Fruit fly (Drosophila melanogaster) ovary, adult (tissue): ENCODE measurements around the gene ND-ACP.
A peak's percentile ranks its signal among the peaks of the same experiment; 100 is the strongest.

Source experiments
- CG17801 ChIP-seq: fragments of 200-800 bp; optimal IDR thresholded peaks from 2 replicates; lab custom pipeline; 2019; ENCODE audit warnings: missing biosample characterization, mild to moderate bottlenecking, missing genetic modification characterization, moderate library complexity; ENCODE audit not compliant: partially characterized antibody

Gene ND-ACP

DNA sequence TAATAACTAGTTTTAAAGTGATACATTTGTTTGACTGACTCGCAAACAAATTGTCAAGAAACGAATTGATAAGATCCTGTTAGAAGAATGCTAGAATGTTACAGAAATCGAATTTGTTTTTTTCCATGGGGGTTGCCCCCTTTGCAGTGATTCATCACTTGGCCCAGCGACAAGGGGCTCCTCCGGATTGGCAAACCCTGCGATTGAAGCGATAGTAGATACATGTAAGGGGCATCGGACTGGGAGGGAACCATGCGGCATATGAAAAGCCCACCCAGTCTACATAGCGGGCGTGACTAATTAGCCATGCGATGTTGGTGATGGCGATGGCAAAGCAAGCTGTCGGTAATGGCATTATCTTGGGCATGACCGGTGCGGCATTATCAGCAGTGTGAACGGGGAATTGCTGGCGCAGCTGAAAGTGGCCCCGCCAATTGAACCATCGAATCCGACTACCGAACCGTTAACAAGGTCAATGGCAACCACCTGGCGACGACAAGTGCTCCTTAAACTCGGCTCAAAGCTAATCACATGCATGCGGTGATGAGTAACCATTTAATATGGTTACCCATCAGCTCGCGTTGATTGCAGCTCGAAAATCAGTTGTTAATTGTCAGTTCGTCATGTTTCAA lies 17.3 kb downstream of the ND-ACP start:
- TF ChIP-seq CG17801: no peak

- no peak for TF ChIP-seq CG17801
These were observed 18.5 kb downstream of the ND-ACP start for dm6 chr3L:1348248-1348647.

dm6 chr3L:1348935-1349334 lies 19.2 kb downstream of the ND-ACP start:
- TF ChIP-seq CG17801: no peak

DNA sequence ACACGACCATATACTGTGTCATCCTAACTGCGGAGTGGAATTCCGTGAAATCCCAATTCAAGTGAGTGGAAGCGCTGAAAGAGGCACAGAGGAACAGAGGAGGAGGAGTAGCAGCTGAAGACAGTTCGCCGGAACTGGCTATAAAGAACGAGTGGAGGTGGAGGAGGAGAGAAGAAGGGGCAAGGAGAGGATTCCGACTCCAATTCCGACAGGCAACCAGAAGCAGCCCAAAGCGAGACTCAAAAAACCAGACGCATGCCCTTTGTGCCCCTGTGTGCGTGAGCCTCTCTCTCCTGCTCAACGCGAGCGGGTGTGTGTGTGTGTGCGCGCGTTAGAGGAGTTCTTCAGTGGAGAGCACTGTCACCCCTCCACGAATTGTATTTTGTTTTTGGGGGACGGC lies 19.6 kb downstream of the ND-ACP start:
- no peak for TF ChIP-seq CG17801

- peak; percentile 3 for TF ChIP-seq CG17801
These were observed 20.5 kb downstream of the ND-ACP start for dm6 chr3L:1349942-1350923.

DNA sequence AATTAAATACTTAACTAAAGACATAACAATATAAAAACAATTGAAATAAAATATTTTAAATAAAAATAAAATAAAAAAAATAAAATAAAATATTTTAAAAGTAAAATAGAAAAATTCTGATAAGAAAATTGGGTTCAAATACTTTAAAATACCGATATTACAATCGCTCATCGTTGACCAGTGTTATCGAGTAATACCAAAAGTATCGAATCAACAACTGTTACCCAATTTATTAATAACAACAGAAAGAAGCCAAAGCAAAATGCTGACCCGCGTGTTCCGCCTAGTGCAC lies 21.1 kb downstream of the ND-ACP start, which contains the start of gene CG9166:
Gene CG9166 (plus strand): TSS at position 193 of the 292 bp plus-strand sequence.
- TF ChIP-seq CG17801: no peak

- peak; percentile 50 for TF ChIP-seq CG17801
These were observed 22.3 kb downstream of the ND-ACP start for dm6 chr3L:1352065-1352464.

- no peak for TF ChIP-seq CG17801
These were observed 24.5 kb downstream of the ND-ACP start for dm6 chr3L:1354214-1354613.

DNA sequence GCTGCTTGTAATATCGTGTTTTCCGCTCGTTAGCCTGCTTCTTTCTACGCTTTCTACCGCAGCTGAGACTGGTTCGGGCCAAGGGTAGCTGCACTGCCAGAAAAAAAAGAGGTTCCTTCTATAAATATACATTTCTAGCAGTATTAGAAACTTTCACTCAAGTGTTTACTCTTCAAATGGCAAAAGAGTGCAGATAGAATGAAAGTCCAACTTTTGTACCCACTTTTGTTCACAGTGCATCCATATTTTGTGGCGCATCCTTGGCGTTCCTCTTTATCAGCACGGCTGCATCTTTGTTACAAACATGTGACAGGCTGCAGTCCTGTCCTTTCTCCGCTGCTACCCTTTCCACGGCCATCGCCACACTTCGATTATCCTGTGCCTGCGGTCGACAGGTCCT lies 28.6 kb downstream of the ND-ACP start:
- no peak for TF ChIP-seq CG17801

- TF ChIP-seq CG17801: no peak
These were observed 34.6 kb downstream of the ND-ACP start for dm6 chr3L:1364368-1364767.

- no peak for TF ChIP-seq CG17801
These were observed 37.3 kb downstream of the ND-ACP start for dm6 chr3L:1366879-1367650.

dm6 chr3L:1368201-1368617 lies 38.5 kb downstream of the ND-ACP start:
- TF ChIP-seq CG17801: no peak

- no peak for TF ChIP-seq CG17801
These were observed 40.4 kb downstream of the ND-ACP start, which contains the start of gene ru for dm6 chr3L:1370099-1370678. Gene ru (plus strand): TSS chr3L:1370628.

dm6 chr3L:1370939-1371338 lies 41.2 kb downstream of the ND-ACP start:
- no peak for TF ChIP-seq CG17801

- TF ChIP-seq CG17801: peak; percentile 55
These were observed 44.8 kb downstream of the ND-ACP start for dm6 chr3L:1374438-1375133.
